Worm (Caenorhabditis elegans): Measurements from ENCODE around the gene F22B3.7.
"Not testable (repeated sequence)": the region's sequence is repeated elsewhere in the genome, so short reads cannot be mapped to it uniquely, and the experiment has no call there.

Gene F22B3.7

ce11 chrIV:11406744-11407690 is 14.6 kb downstream of the F22B3.7 start, which contains the start of the genes his-63 and his-64:
his-63 (minus strand) TSS chrIV:11406861.
his-64 (plus strand) TSS chrIV:11407116.
- 0 out of 2 replicates have a peak, but pooled peaks have one; percentile 18 for TF ChIP-seq nhr-19 (GFP tag; conservative IDR thresholded peaks at IDR 0.05)
- TF ChIP-seq nhr-85 (tag) = peak; percentile 14
- TF ChIP-seq ztf-11 (tag; optimal IDR thresholded peaks at IDR 0.05) = peak in 1 of 2 experiments; percentile 46

DNA sequence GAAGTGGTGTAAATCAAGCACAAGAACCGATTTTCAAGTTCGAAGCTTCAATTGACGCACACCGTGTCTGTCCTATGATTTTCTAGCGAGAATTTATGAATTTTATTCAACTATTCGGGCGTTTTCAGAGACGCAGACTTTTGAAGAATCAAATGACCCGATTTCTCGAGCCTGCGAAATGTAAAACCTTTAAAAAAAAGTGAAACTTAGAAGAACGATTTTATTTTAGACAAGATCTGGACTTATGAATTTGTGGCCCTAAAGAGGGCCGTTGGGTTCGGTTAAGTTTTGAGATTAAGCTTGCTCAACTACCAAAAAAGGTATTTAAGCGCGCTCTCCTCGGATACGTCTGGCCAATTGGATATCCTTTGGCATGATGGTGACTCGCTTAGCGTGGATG is 15.5 kb downstream of the F22B3.7 start:
- TF ChIP-seq efl-1 (optimal IDR thresholded peaks at IDR 0.05) = not testable (repeated sequence)
- peak in 1 of 2 experiments; percentile 21 for TF ChIP-seq efl-1 (GFP tag; optimal IDR thresholded peaks at IDR 0.05 in 1 of 2)

DNA sequence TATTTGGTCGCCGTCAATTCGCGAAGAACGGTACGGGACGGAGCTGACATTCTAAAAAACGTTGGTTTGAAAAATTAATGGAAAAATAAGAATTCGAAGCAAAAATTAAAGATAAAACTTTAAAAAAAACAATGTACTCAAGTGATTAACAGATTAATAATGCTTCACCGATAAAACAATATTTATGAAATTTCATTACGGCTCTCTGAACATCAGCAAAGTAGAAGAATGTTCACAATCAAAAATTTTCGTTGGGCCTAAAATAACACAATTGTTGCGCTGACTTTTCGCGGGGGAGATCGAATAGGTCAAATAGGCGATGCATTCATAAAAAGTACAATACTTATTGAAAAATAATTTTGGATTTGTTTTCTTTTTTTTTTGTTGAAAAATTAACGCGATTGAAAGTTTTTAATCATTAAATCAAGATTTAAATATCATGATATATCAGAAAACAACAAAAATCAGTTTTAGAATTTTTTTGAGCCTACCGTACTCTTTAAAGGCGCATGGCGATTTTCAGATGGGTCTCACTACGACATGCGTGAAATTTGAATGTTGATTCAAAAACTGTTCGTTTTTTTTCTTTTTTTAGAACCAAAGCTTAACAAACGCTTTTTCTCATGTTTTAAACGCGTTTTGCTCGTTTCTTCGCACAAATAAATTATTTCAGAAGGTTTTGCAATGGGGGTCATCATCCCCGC is 18.2 kb downstream of the F22B3.7 start, which contains the start of the genes memi-3 and cyp-31A2:
TSS of gene memi-3 (minus strand) at position 51 of the 704 bp plus-strand sequence.
TSS of gene cyp-31A2 (plus strand) at position 674 of the 704 bp plus-strand sequence.
- TF ChIP-seq lin-15B (tag; optimal IDR thresholded peaks at IDR 0.05) (no peak), tlp-1 (tag; optimal IDR thresholded peaks at IDR 0.05) (no peak)

- TF ChIP-seq ceh-88 (GFP tag; IDR thresholded peaks at IDR 0.05) (no peak), mep-1 (tag; optimal IDR thresholded peaks at IDR 0.05) (no peak), sup-37 (GFP tag; optimal IDR thresholded peaks at IDR 0.05) (no peak), fkh-4 (tag; optimal IDR thresholded peaks at IDR 0.05; ENCODE audit: borderline replicate concordance) (no peak), aha-1 (tag; optimal IDR thresholded peaks at IDR 0.05) (no peak), ztf-11 (tag; optimal IDR thresholded peaks at IDR 0.05) (no peak), nhr-85 (tag) (no peak)
Measured at ce11 chrIV:11401482-11401881, 20.1 kb downstream of the F22B3.7 start.

DNA sequence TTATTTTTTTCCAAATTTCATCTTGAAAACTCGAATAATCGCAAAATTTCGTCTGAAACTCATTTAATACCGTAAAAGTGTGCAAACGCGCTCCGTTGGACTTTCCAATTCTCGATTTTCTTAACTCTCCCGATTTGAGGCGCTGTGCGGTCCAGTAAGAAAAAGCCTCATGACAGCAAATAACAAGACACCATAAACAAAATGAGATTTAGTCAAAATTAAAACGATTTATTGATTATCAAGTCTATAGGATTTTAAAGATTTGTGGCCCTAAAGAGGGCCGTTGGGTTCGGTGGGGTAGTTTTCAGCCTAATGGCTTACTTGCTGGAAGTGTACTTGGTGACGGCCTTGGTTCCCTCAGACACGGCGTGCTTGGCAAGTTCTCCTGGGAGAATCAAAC is 21.5 kb downstream of the F22B3.7 start:
- TF ChIP-seq efl-1 (optimal IDR thresholded peaks at IDR 0.05) = not testable (repeated sequence)
- TF ChIP-seq efl-1 (GFP tag; optimal IDR thresholded peaks at IDR 0.05 in 1 of 2) = peak in 1 of 2 experiments; percentile 24

- TF ChIP-seq fos-1, aha-1, F16B12.6 (tag; optimal IDR thresholded peaks at IDR 0.05): not testable (repeated sequence)
Measured at ce11 chrIV:11398267-11398825, 23.2 kb downstream of the F22B3.7 start, which contains the start of gene dsl-6. dsl-6 (minus strand) TSS chrIV:11398317.

DNA sequence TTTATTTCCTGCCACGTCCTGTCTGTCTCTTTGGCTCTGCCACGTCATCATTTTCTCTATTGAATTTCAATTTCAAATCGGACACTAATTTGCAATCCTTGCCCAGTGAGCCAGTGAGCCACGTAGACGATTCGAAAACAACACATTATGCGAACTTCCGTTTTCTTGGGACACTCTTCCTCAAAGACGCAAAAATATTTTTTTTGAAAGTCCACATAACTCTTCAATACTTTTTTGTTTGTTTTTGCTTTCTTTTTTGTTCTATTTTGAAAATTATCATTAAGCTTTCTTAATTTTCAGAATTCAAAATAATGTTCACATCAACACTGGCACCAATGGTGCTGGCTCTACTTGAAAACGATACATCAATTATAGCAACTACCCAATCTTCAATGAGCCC is 27.4 kb downstream of the F22B3.7 start, which contains the start of gene tag-89:
TSS of gene tag-89 (plus strand) at position 301 of the 400 bp plus-strand sequence.
- no peak for TF ChIP-seq lin-15B (tag; optimal IDR thresholded peaks at IDR 0.05)
- TF ChIP-seq isw-1 (GFP tag; IDR thresholded peaks at IDR 0.05) = no peak
- no peak for TF ChIP-seq lin-39 (tag; optimal IDR thresholded peaks at IDR 0.05)
- TF ChIP-seq sup-37 (GFP tag; optimal IDR thresholded peaks at IDR 0.05) = no peak
- no peak for TF ChIP-seq dsc-1 (tag; optimal IDR thresholded peaks at IDR 0.05)
- no peak for TF ChIP-seq fkh-10 (GFP tag; optimal IDR thresholded peaks at IDR 0.05)
- TF ChIP-seq nhr-11 (tag; optimal IDR thresholded peaks at IDR 0.05) = no peak
- TF ChIP-seq pax-3 (tag; optimal IDR thresholded peaks at IDR 0.05) = no peak
- TF ChIP-seq xbp-1 (tag; optimal IDR thresholded peaks at IDR 0.05) = no peak
- no peak for TF ChIP-seq rnt-1 (tag; optimal IDR thresholded peaks at IDR 0.05)
- no peak for TF ChIP-seq ces-1 (GFP tag; optimal IDR thresholded peaks at IDR 0.05)
- no peak for TF ChIP-seq tlp-1 (tag; optimal IDR thresholded peaks at IDR 0.05)
- no peak for TF ChIP-seq ceh-82 (tag; optimal IDR thresholded peaks at IDR 0.05)
- no peak for TF ChIP-seq C16A3.4 (tag; optimal IDR thresholded peaks at IDR 0.05)
- TF ChIP-seq snu-23 (GFP tag; optimal IDR thresholded peaks at IDR 0.05) = no peak
- no peak for TF ChIP-seq nhr-77 (tag; optimal IDR thresholded peaks at IDR 0.05)
- no peak for TF ChIP-seq grh-1 (GFP tag; IDR thresholded peaks at IDR 0.05)
